In genomic region chrIV:8691486-8691885, ce11 we compare ENCODE assay signal across 2 worm cellular contexts.
TF ChIP-seq lines count a peak whose summit lies in the region.

hst-1 (minus strand) TSS chrIV:8691513.
ints-6 (plus strand) TSS chrIV:8691745.

TF ChIP-seq in whole organism, L1 larva, 84 proteins besides CTCF, POLR2A, EP300 and RAD21 (continued from another document):
- TF ChIP-seq lin-14 (GFP tag; optimal IDR thresholded peaks at IDR 0.05; lab: Kevin White, UChicago) = no peak
- peak; percentile 46 for TF ChIP-seq snu-23 (GFP tag; optimal IDR thresholded peaks at IDR 0.05; lab: Kevin White, UChicago)
- TF ChIP-seq F16B12.6 (tag; optimal IDR thresholded peaks at IDR 0.05; lab: Kevin White, UChicago) = peak; percentile 76
- TF ChIP-seq efl-3 (GFP tag; optimal IDR thresholded peaks at IDR 0.05; lab: Kevin White, UChicago) = no peak
- no peak for TF ChIP-seq nhr-76 (tag; optimal IDR thresholded peaks at IDR 0.05; lab: Kevin White, UChicago)
- TF ChIP-seq nhr-47 (tag; optimal IDR thresholded peaks at IDR 0.05; lab: Kevin White, UChicago) = peak; percentile 32
- peak; percentile 21 for TF ChIP-seq nhr-20 (tag; optimal IDR thresholded peaks at IDR 0.05; lab: Kevin White, UChicago)

TF ChIP-seq in whole organism, L2 larva, 48 proteins besides CTCF, POLR2A, EP300 and RAD21 (continued from another document):
- TF ChIP-seq nhr-11 (tag; optimal IDR thresholded peaks at IDR 0.05; lab: Kevin White, UChicago) = no peak
- no peak for TF ChIP-seq lin-11 (tag; optimal IDR thresholded peaks at IDR 0.05; lab: Kevin White, UChicago)
- TF ChIP-seq R02D3.7 (tag; optimal IDR thresholded peaks at IDR 0.05; lab: Kevin White, UChicago) = no peak
- no peak for TF ChIP-seq ama-1 (optimal IDR thresholded peaks at IDR 0.05; lab: Kevin White, UChicago)
